Fruit fly (Drosophila melanogaster) whole organism, pupa: ENCODE data around the gene Dbp21E2.

Source experiments
- CG10348 ChIP-seq: fragments of 200-800 bp; sonication (Bioruptor generic); IDR thresholded peaks from 2 replicates; pipeline ENCODE4 v1.3.6; 2022; ENCODE audit warnings: missing biosample characterization, missing genetic modification characterization
- CG12605 ChIP-seq: fragments of 200-800 bp; sonication (Bioruptor generic); IDR thresholded peaks from 2 replicates; pipeline ENCODE4 v1.3.6; 2022; ENCODE audit warnings: missing biosample characterization, missing genetic modification characterization
- CG13204 ChIP-seq: fragments of 200-800 bp; sonication (Bioruptor generic); optimal IDR thresholded peaks from 2 replicates; lab custom pipeline; 2018; ENCODE audit warnings: missing biosample characterization, mild to moderate bottlenecking, missing genetic modification characterization, moderate library complexity
- CG17806 ChIP-seq: fragments of 200-800 bp; sonication (Bioruptor generic); optimal IDR thresholded peaks from 2 replicates; lab custom pipeline; 2018; ENCODE audit warnings: missing biosample characterization, mild to moderate bottlenecking, missing genetic modification characterization, moderate library complexity
- CG32121 ChIP-seq: fragments of 200-800 bp; sonication (Bioruptor generic); IDR thresholded peaks from 2 replicates; pipeline ENCODE4 v1.3.6; 2022; ENCODE audit warnings: missing biosample characterization, missing genetic modification characterization
- CG34367 ChIP-seq: fragments of 200-800 bp; sonication (Bioruptor generic); optimal IDR thresholded peaks from 2 replicates; lab custom pipeline; 2018; ENCODE audit warnings: missing biosample characterization, mild to moderate bottlenecking, missing genetic modification characterization
- CG8159 ChIP-seq: fragments of 200-800 bp; sonication (Bioruptor generic); optimal IDR thresholded peaks from 3 replicates; lab custom pipeline; 2018; ENCODE audit warnings: missing biosample characterization, mild to moderate bottlenecking, missing genetic modification characterization, moderate library complexity
- CG8301 ChIP-seq: fragments of 200-800 bp; sonication (Bioruptor generic); optimal IDR thresholded peaks from 2 replicates; lab custom pipeline; 2018; ENCODE audit warnings: missing biosample characterization, mild to moderate bottlenecking, missing genetic modification characterization
- EcR ChIP-seq: fragments of 200-800 bp; sonication (Bioruptor generic); optimal IDR thresholded peaks from 3 replicates; lab custom pipeline; 2019; ENCODE audit warnings: missing biosample characterization, missing genetic modification characterization, mild to moderate bottlenecking, moderate library complexity, missing genetic modification reagents
- Pif1B ChIP-seq: fragments of 200-800 bp; sonication (Bioruptor generic); optimal IDR thresholded peaks from 3 replicates; lab custom pipeline; 2016; ENCODE audit warnings: missing biosample characterization, missing genetic modification characterization
- Snoo ChIP-seq: fragments of 200-800 bp; sonication (Bioruptor generic); optimal IDR thresholded peaks from 3 replicates; lab custom pipeline; 2017; ENCODE audit warnings: missing biosample characterization, mild to moderate bottlenecking, missing genetic modification characterization, inconsistent platforms

DNA sequence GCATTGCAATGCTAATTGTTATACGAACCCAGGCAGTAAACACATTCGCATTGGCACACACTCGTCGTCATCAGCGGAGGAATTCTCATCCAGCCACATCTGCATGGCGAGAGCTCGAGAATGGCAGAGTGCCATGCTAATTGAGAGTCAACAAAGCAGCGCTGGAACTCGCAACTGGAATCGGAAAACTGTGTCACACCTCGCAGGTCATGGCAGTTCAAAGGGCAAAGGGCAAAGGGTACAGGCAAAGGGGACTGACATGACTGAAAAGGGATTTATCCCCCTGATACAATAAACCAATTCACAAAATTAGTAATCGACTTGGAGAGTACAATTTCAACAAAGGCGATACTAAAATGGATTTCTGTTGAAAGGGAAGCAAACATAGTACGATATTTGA, 28.6 kb downstream of the Dbp21E2 start:
- no peak for TF ChIP-seq CG34367 (tag; lab: Kevin White, UChicago)
- no peak for TF ChIP-seq CG8301 (tag; lab: Kevin White, UChicago)
- peak; percentile 69 for TF ChIP-seq EcR
- no peak for TF ChIP-seq CG12605
- TF ChIP-seq Snoo, result no peak
- TF ChIP-seq CG32121, result no peak
- TF ChIP-seq CG13204, result no peak
- TF ChIP-seq CG8159 (tag; lab: Kevin White, UChicago), result no peak
- TF ChIP-seq CG17806 (tag; lab: Kevin White, UChicago), result no peak
- no peak for TF ChIP-seq Pif1B (GFP tag; lab: Kevin White, UChicago)
- no peak for TF ChIP-seq CG10348 (GFP tag; lab: Robert Waterston, UW)
